Fruit fly (Drosophila melanogaster): ENCODE data around the gene CG9915.

CG9915 gene

DNA sequence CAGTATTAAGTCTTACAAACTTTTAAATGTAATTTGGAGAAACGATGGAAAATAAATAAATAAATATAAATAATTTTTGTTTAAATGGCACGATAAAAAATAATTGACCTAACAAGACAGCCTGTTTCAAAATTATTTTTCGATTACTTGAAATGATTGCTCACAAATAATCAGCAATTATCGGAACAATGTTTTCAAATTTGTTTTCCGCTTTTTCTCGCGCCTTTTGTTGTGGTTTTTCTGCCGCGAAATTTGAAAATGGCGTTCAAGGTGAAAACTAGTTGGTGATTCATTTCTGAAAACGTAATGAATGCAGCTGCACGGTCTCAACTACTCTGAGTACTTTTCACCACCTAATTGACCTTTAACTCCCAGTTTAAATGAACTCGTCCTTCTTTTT is 8.1 kb upstream of the CG9915 start:
- no peak for TF ChIP-seq CG3919 (GFP tag; optimal IDR thresholded peaks at IDR 0.05)
- TF ChIP-seq lz (GFP tag; optimal IDR thresholded peaks at IDR 0.05): no peak
- TF ChIP-seq Hr4 (GFP tag; optimal IDR thresholded peaks at IDR 0.05): no peak
- no peak for TF ChIP-seq ss (GFP tag; optimal IDR thresholded peaks at IDR 0.05)
- TF ChIP-seq CG6163 (GFP tag; IDR thresholded peaks at IDR 0.05): no peak
- no peak for TF ChIP-seq CG10669 (GFP tag; optimal IDR thresholded peaks at IDR 0.05)
- TF ChIP-seq CG32006 (GFP tag; optimal IDR thresholded peaks at IDR 0.05): no peak
- TF ChIP-seq Eip93F (GFP tag; optimal IDR thresholded peaks at IDR 0.05): no peak
- no peak for TF ChIP-seq CG8319 (GFP tag; optimal IDR thresholded peaks at IDR 0.05)
- TF ChIP-seq CG31627 (GFP tag; optimal IDR thresholded peaks at IDR 0.05): no peak

DNA sequence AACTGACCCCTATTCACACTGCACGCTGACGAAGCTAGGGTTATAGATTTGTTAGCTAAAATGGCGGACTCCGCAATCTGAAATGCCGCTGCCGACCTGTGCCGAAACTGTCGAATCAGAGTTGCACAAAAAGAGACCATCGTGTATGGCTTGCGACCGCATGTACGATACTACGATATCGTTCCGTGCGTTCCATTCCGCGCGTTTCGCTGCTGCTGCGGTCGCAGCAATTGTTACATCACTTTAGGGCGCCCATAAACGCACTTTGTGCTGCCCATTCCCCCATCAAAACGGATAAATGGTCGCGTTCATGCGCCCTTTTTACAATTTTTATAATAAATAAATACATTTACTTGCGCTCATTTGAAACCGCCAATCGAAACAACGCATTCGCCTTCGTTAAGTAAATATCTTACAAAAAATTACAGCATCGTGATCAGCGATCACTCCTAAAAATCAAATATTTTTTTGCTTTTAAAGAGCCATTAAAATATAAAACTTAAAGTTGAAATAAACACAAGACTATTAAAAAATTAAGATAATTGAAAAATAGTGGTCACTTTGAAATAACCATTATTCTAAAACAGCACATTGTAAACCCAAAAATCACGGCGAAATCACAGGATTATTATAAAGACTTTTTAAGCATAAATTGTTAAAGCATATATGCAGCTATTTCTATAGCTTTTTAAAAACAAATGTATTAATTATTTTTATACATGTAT is 7.4 kb upstream of the CG9915 start, which contains the start of gene Cyp1:
Cyp1 (minus strand) TSS at position 174 of the 725 bp plus-strand sequence.
- TF ChIP-seq CG1621 (tag; optimal IDR thresholded peaks at IDR 0.05) (peak; percentile 52), pdm3 (GFP tag; optimal IDR thresholded peaks at IDR 0.05) (no peak), CG10669 (GFP tag; optimal IDR thresholded peaks at IDR 0.05) (no peak), Met (GFP tag; optimal IDR thresholded peaks at IDR 0.05) (no peak), Blimp-1 (GFP tag; optimal IDR thresholded peaks at IDR 0.05) (no peak), Ets96B (tag; optimal IDR thresholded peaks at IDR 0.05) (no peak), net (GFP tag; optimal IDR thresholded peaks at IDR 0.05) (no peak), CG3032 (tag; optimal IDR thresholded peaks at IDR 0.05) (no peak), CG11294 (GFP tag; IDR thresholded peaks at IDR 0.05) (peak; percentile 22; the same call in 1 of the 2 replicates), CG16779 (tag; optimal IDR thresholded peaks at IDR 0.05) (no peak), CG31627 (GFP tag; optimal IDR thresholded peaks at IDR 0.05) (no peak), CG6276 (GFP tag; optimal IDR thresholded peaks at IDR 0.05) (no peak), CG11902 (GFP tag; optimal IDR thresholded peaks at IDR 0.05) (peak; percentile 13), CG11762 (GFP tag; optimal IDR thresholded peaks at IDR 0.05; ENCODE audit: insufficient read depth) (no peak), OdsH (GFP tag; optimal IDR thresholded peaks at IDR 0.05) (no peak), CG4318 (GFP tag; optimal IDR thresholded peaks at IDR 0.05) (no peak), CG10631 (GFP tag; optimal IDR thresholded peaks at IDR 0.05) (no peak), spab (GFP tag; optimal IDR thresholded peaks at IDR 0.05) (no peak), fd59A (GFP tag; optimal IDR thresholded peaks at IDR 0.05) (no peak), achi (GFP tag; optimal IDR thresholded peaks at IDR 0.05) (peak; percentile 27), CG6163 (GFP tag; IDR thresholded peaks at IDR 0.05) (peak; percentile 64; the same call in 1 of the 3 replicates), CG7368 (GFP tag; optimal IDR thresholded peaks at IDR 0.05) (no peak), CG8319 (GFP tag; optimal IDR thresholded peaks at IDR 0.05) (no peak), Eip78C (GFP tag) (peak; percentile 76), lz (GFP tag; optimal IDR thresholded peaks at IDR 0.05) (peak; percentile 43), esn (GFP tag; optimal IDR thresholded peaks at IDR 0.05) (no peak), Eip93F (GFP tag; optimal IDR thresholded peaks at IDR 0.05) (no peak), cyc (GFP tag; optimal IDR thresholded peaks at IDR 0.05) (peak; percentile 11), CG9139 (GFP tag; optimal IDR thresholded peaks at IDR 0.05) (no peak), svp (GFP tag) (no peak), fkh (GFP tag; optimal IDR thresholded peaks at IDR 0.05) (no peak), dac (GFP tag; optimal IDR thresholded peaks at IDR 0.05) (no peak), Smox (GFP tag; optimal IDR thresholded peaks at IDR 0.05) (no peak), fd85E (GFP tag; optimal IDR thresholded peaks at IDR 0.05) (no peak), topi (GFP tag; optimal IDR thresholded peaks at IDR 0.05) (peak; percentile 32), Ets21C (GFP tag; optimal IDR thresholded peaks at IDR 0.05) (no peak), CG6808 (GFP tag; optimal IDR thresholded peaks at IDR 0.05) (peak; percentile 33), CG8632 (GFP tag; optimal IDR thresholded peaks at IDR 0.05) (no peak), Gug (GFP tag; IDR thresholded peaks at IDR 0.05) (no peak), dsx (GFP tag; optimal IDR thresholded peaks at IDR 0.05; ENCODE audit: poor library complexity, severe bottlenecking) (no peak), Sox102F (GFP tag; optimal IDR thresholded peaks at IDR 0.05) (no peak), CG34406 (GFP tag; optimal IDR thresholded peaks at IDR 0.05) (no peak), Hr4 (GFP tag; optimal IDR thresholded peaks at IDR 0.05) (no peak), eg (GFP tag; IDR thresholded peaks at IDR 0.05) (no peak; the same call in 2 of the 3 replicates), Sox14 (GFP tag; optimal IDR thresholded peaks at IDR 0.05) (peak; percentile 17)

All from whole organism, prepupa.